Worm (Caenorhabditis elegans): Measurements from ENCODE around the gene Y110A2AL.6.
A peak's percentile ranks its signal among the peaks of the same experiment; 100 is the strongest.

Gene Y110A2AL.6

ce11 chrII:2807674-2808206 is 33.7 kb downstream of the Y110A2AL.6 start, which contains the start of gene K12H6.12:
TSS of gene K12H6.12 (plus strand) at chrII:2808156.
- TF ChIP-seq nhr-11 (tag; optimal IDR thresholded peaks at IDR 0.05) (peak; percentile 34), hmg-11 (tag; optimal IDR thresholded peaks at IDR 0.05) (peak; percentile 3), ama-1 (optimal IDR thresholded peaks at IDR 0.05) (no peak), pha-4 (tag; optimal IDR thresholded peaks at IDR 0.05) (peak; percentile 58)

ce11 chrII:2805566-2805965 is 35.9 kb downstream of the Y110A2AL.6 start:
- peak in 1 of 3 experiments; percentile 64 for TF ChIP-seq elt-3 (tag; optimal IDR thresholded peaks at IDR 0.05)
- TF ChIP-seq eor-1 (tag; optimal IDR thresholded peaks at IDR 0.05): no peak
- TF ChIP-seq aly-2 (tag; optimal IDR thresholded peaks at IDR 0.05): no peak
- peak; percentile 33 for TF ChIP-seq nhr-23 (tag; optimal IDR thresholded peaks at IDR 0.05)

ce11 chrII:2804949-2805348 is 36.5 kb downstream of the Y110A2AL.6 start:
- TF ChIP-seq pha-4 (tag; optimal IDR thresholded peaks at IDR 0.05) (peak; percentile 42), ceh-16 (tag; optimal IDR thresholded peaks at IDR 0.05) (no peak), ceh-9 (tag; optimal IDR thresholded peaks at IDR 0.05) (no peak), hmg-11 (tag; optimal IDR thresholded peaks at IDR 0.05) (no peak), elt-2 (tag; optimal IDR thresholded peaks at IDR 0.05) (peak; percentile 8)

ce11 chrII:2804245-2804644 is 37.2 kb downstream of the Y110A2AL.6 start:
- no peak for TF ChIP-seq aly-2 (tag; optimal IDR thresholded peaks at IDR 0.05)
- TF ChIP-seq ceh-16 (tag; optimal IDR thresholded peaks at IDR 0.05): no peak
- no peak for TF ChIP-seq nhr-77 (tag; optimal IDR thresholded peaks at IDR 0.05)
- TF ChIP-seq pha-4 (tag; optimal IDR thresholded peaks at IDR 0.05): peak; percentile 63
- TF ChIP-seq nhr-23 (tag; optimal IDR thresholded peaks at IDR 0.05): no peak
- TF ChIP-seq nhr-25 (tag; optimal IDR thresholded peaks at IDR 0.05): no peak
- no peak for TF ChIP-seq nhr-76 (tag; optimal IDR thresholded peaks at IDR 0.05)
- TF ChIP-seq mdl-1 (tag; optimal IDR thresholded peaks at IDR 0.05): no peak
- no peak for TF ChIP-seq egl-5 (tag; optimal IDR thresholded peaks at IDR 0.05)
- no peak for TF ChIP-seq nhr-43 (tag; optimal IDR thresholded peaks at IDR 0.05; ENCODE audit: poor library complexity, severe bottlenecking)
- TF ChIP-seq nfya-1 (tag; optimal IDR thresholded peaks at IDR 0.05; ENCODE audit: insufficient read depth): peak; percentile 67
- no peak for TF ChIP-seq egl-27 (tag; optimal IDR thresholded peaks at IDR 0.05)
- TF ChIP-seq zag-1 (tag; optimal IDR thresholded peaks at IDR 0.05): no peak
- no peak for TF ChIP-seq jun-1 (tag; optimal IDR thresholded peaks at IDR 0.05)
- TF ChIP-seq nhr-12 (tag; optimal IDR thresholded peaks at IDR 0.05): no peak
- TF ChIP-seq lin-15B (tag; optimal IDR thresholded peaks at IDR 0.05): peak; percentile 4
- no peak for TF ChIP-seq unc-39 (tag; optimal IDR thresholded peaks at IDR 0.05)
- no peak for TF ChIP-seq pqm-1 (tag; optimal IDR thresholded peaks at IDR 0.05)

- TF ChIP-seq skn-1 (tag; optimal IDR thresholded peaks at IDR 0.05): no peak
- no peak for TF ChIP-seq lin-39 (tag; optimal IDR thresholded peaks at IDR 0.05)
- TF ChIP-seq sea-2 (GFP tag; optimal IDR thresholded peaks at IDR 0.05): no peak
- no peak for TF ChIP-seq nhr-12 (tag; optimal IDR thresholded peaks at IDR 0.05)
- TF ChIP-seq lin-15B (tag; optimal IDR thresholded peaks at IDR 0.05): no peak
- TF ChIP-seq nhr-28 (tag; optimal IDR thresholded peaks at IDR 0.05): no peak
- TF ChIP-seq elt-3 (tag; optimal IDR thresholded peaks at IDR 0.05): peak in 1 of 3 experiments; percentile 30
- no peak for TF ChIP-seq ceh-28 (tag; optimal IDR thresholded peaks at IDR 0.05)
- peak; percentile 15 for TF ChIP-seq nhr-43 (tag; optimal IDR thresholded peaks at IDR 0.05; ENCODE audit: poor library complexity, severe bottlenecking)
- no peak for TF ChIP-seq nhr-76 (tag; optimal IDR thresholded peaks at IDR 0.05)
- TF ChIP-seq fkh-2 (tag; optimal IDR thresholded peaks at IDR 0.05): no peak
- TF ChIP-seq ztf-11 (tag; optimal IDR thresholded peaks at IDR 0.05): no peak
- TF ChIP-seq lsy-12 (tag; optimal IDR thresholded peaks at IDR 0.05): no peak
- peak; percentile 37 for TF ChIP-seq mml-1 (tag; optimal IDR thresholded peaks at IDR 0.05)
- no peak for TF ChIP-seq nhr-11 (tag; optimal IDR thresholded peaks at IDR 0.05)
- no peak for TF ChIP-seq tbx-2 (tag; optimal IDR thresholded peaks at IDR 0.05)
- no peak for TF ChIP-seq nhr-67 (tag; optimal IDR thresholded peaks at IDR 0.05)
- TF ChIP-seq ceh-82 (tag; optimal IDR thresholded peaks at IDR 0.05): no peak
- no peak for TF ChIP-seq R02D3.7 (tag; optimal IDR thresholded peaks at IDR 0.05)
- TF ChIP-seq ZK546.5 (tag; optimal IDR thresholded peaks at IDR 0.05): no peak
- no peak for TF ChIP-seq unc-62 (GFP tag; optimal IDR thresholded peaks at IDR 0.05)
- peak; percentile 89 for TF ChIP-seq elt-2 (tag; optimal IDR thresholded peaks at IDR 0.05)
- TF ChIP-seq fos-1 (tag; optimal IDR thresholded peaks at IDR 0.05): no peak
- no peak for TF ChIP-seq egl-27 (tag; optimal IDR thresholded peaks at IDR 0.05)
- TF ChIP-seq mdl-1 (tag; optimal IDR thresholded peaks at IDR 0.05): no peak
- TF ChIP-seq jun-1 (tag; optimal IDR thresholded peaks at IDR 0.05): no peak
- no peak for TF ChIP-seq elt-1 (tag; optimal IDR thresholded peaks at IDR 0.05)
- TF ChIP-seq pqm-1 (tag; optimal IDR thresholded peaks at IDR 0.05): peak; percentile 64
- no peak for TF ChIP-seq daf-12 (tag; optimal IDR thresholded peaks at IDR 0.05)
- no peak for TF ChIP-seq hmg-11 (tag; optimal IDR thresholded peaks at IDR 0.05)
These were observed 38.4 kb downstream of the Y110A2AL.6 start for ce11 chrII:2802804-2803586.

Measured in whole organism, L3 larva.